Worm (Caenorhabditis elegans) whole organism, L3 larva: ENCODE results near the gene R07E5.15.

Experiments
- R02D3.7 ChIP-seq: fragments of 150-350 bp; optimal IDR thresholded peaks from 2 replicates; lab custom pipeline; 2014; ENCODE audit warnings: missing biosample characterization, missing genetic modification characterization
- ZK546.5 ChIP-seq: sonication (generic microtip); optimal IDR thresholded peaks from 2 replicates; lab custom pipeline; 2017; ENCODE audit warnings: missing biosample characterization, missing genetic modification characterization
- aly-2 ChIP-seq: fragments of 150-350 bp; optimal IDR thresholded peaks from 2 replicates; lab custom pipeline; 2014; ENCODE audit warnings: missing biosample characterization, missing genetic modification characterization
- ama-1 ChIP-seq: fragments of 150-350 bp; optimal IDR thresholded peaks from 2 replicates; lab custom pipeline; 2018
- ceh-16 ChIP-seq: sonication (generic microtip); optimal IDR thresholded peaks from 2 replicates; lab custom pipeline; 2017; ENCODE audit warnings: missing biosample characterization, missing genetic modification characterization
- ceh-28 ChIP-seq: fragments of 150-350 bp; optimal IDR thresholded peaks from 2 replicates; lab custom pipeline; 2014; ENCODE audit warnings: missing biosample characterization, missing genetic modification reagents, missing genetic modification characterization
- ceh-82 ChIP-seq: fragments of 150-350 bp; optimal IDR thresholded peaks from 2 replicates; lab custom pipeline; 2014; ENCODE audit warnings: missing biosample characterization, missing genetic modification characterization
- ceh-9 ChIP-seq: sonication (generic microtip); optimal IDR thresholded peaks from 2 replicates; lab custom pipeline; 2018; ENCODE audit warnings: missing biosample characterization, missing genetic modification characterization
- daf-12 ChIP-seq: fragments of 150-350 bp; optimal IDR thresholded peaks from 2 replicates; lab custom pipeline; 2014; ENCODE audit warnings: missing biosample characterization, missing genetic modification reagents, missing genetic modification characterization
- egl-27 ChIP-seq: sonication (generic microtip); optimal IDR thresholded peaks from 4 replicates; lab custom pipeline; 2017; ENCODE audit warnings: missing biosample characterization, missing genetic modification reagents, missing genetic modification characterization
- egl-5 ChIP-seq: fragments of 150-350 bp; optimal IDR thresholded peaks from 2 replicates; lab custom pipeline; 2017; ENCODE audit warnings: missing biosample characterization, missing genetic modification reagents, missing genetic modification characterization, inconsistent platforms
- elt-1 ChIP-seq: fragments of 150-350 bp; optimal IDR thresholded peaks from 2 replicates; lab custom pipeline; 2014; ENCODE audit warnings: missing biosample characterization, missing genetic modification characterization
- elt-2 ChIP-seq: sonication (generic microtip); optimal IDR thresholded peaks from 2 replicates; lab custom pipeline; 2016; ENCODE audit warnings: missing genetic modification reagents, mild to moderate bottlenecking, missing genetic modification characterization, missing compliant biosample characterization
- elt-3 ChIP-seq, 3 experiments: fragments of 150-350 bp in 1 of 3; sonication (generic microtip) in 2 of 3; optimal IDR thresholded peaks; 2 replicates in 2 of 3; 4 replicates in 1 of 3; lab custom pipeline; 2014 to 2017; ENCODE audit warnings: missing biosample characterization in 3 of 3, missing genetic modification characterization in 3 of 3
- eor-1 ChIP-seq, 2 experiments: fragments of 150-350 bp; optimal IDR thresholded peaks; 2 replicates each; lab custom pipeline; 2014 to 2018; ENCODE audit warnings: missing biosample characterization in 2 of 2, missing genetic modification characterization in 2 of 2
- fkh-10 ChIP-seq: sonication (generic microtip); optimal IDR thresholded peaks from 2 replicates; lab custom pipeline; 2017; ENCODE audit warnings: missing biosample characterization, missing genetic modification reagents, missing genetic modification characterization
- fkh-2 ChIP-seq: fragments of 150-350 bp; optimal IDR thresholded peaks from 2 replicates; lab custom pipeline; 2014; ENCODE audit warnings: missing biosample characterization, missing genetic modification reagents, missing genetic modification characterization
- fos-1 ChIP-seq: fragments of 150-350 bp; optimal IDR thresholded peaks from 2 replicates; lab custom pipeline; 2014; ENCODE audit warnings: missing biosample characterization, missing genetic modification characterization
- hmg-11 ChIP-seq: sonication (generic microtip); optimal IDR thresholded peaks from 2 replicates; lab custom pipeline; 2016; ENCODE audit warnings: missing genetic modification characterization, missing compliant biosample characterization
- jun-1 ChIP-seq: fragments of 150-350 bp; optimal IDR thresholded peaks from 2 replicates; lab custom pipeline; 2014; ENCODE audit warnings: missing biosample characterization, missing genetic modification reagents, missing genetic modification characterization
- lin-15B ChIP-seq: fragments of 150-350 bp; optimal IDR thresholded peaks from 2 replicates; lab custom pipeline; 2014; ENCODE audit warnings: missing biosample characterization, missing genetic modification characterization
- lin-39 ChIP-seq: fragments of 150-350 bp; optimal IDR thresholded peaks from 2 replicates; lab custom pipeline; 2018; ENCODE audit warnings: missing biosample characterization, missing genetic modification reagents, missing genetic modification characterization
- lsy-12 ChIP-seq: sonication (generic microtip); optimal IDR thresholded peaks from 2 replicates; lab custom pipeline; 2016; ENCODE audit warnings: mild to moderate bottlenecking, missing genetic modification characterization, missing compliant biosample characterization
- mdl-1 ChIP-seq: fragments of 150-350 bp; optimal IDR thresholded peaks from 2 replicates; lab custom pipeline; 2014; ENCODE audit warnings: missing biosample characterization, missing genetic modification characterization
- mml-1 ChIP-seq: fragments of 150-350 bp; sonication (generic microtip); optimal IDR thresholded peaks from 3 replicates; lab custom pipeline; 2014; ENCODE audit warnings: missing biosample characterization, missing genetic modification characterization
- nfya-1 ChIP-seq: sonication (generic microtip); optimal IDR thresholded peaks from 2 replicates; lab custom pipeline; 2017; ENCODE audit warnings: missing genetic modification characterization, mild to moderate bottlenecking, missing compliant biosample characterization, antibody characterized with exemption, moderate library complexity; ENCODE audit not compliant: insufficient read depth
- nhr-11 ChIP-seq: fragments of 150-350 bp; optimal IDR thresholded peaks from 2 replicates; lab custom pipeline; 2014; ENCODE audit warnings: missing biosample characterization, missing genetic modification characterization
- nhr-12 ChIP-seq: fragments of 150-350 bp; optimal IDR thresholded peaks from 2 replicates; lab custom pipeline; 2014; ENCODE audit warnings: missing biosample characterization, missing genetic modification characterization
- nhr-23 ChIP-seq: fragments of 150-350 bp; optimal IDR thresholded peaks from 2 replicates; lab custom pipeline; 2014; ENCODE audit warnings: missing biosample characterization, missing genetic modification reagents, missing genetic modification characterization
- nhr-237 ChIP-seq: fragments of 150-350 bp; optimal IDR thresholded peaks from 2 replicates; lab custom pipeline; 2014; ENCODE audit warnings: missing biosample characterization, missing genetic modification characterization
- nhr-25 ChIP-seq: sonication (generic microtip); optimal IDR thresholded peaks from 2 replicates; lab custom pipeline; 2017; ENCODE audit warnings: missing biosample characterization, missing genetic modification characterization
- nhr-28 ChIP-seq: fragments of 150-350 bp; optimal IDR thresholded peaks from 2 replicates; lab custom pipeline; 2014; ENCODE audit warnings: missing biosample characterization, missing genetic modification characterization
- nhr-43 ChIP-seq: sonication (generic microtip); optimal IDR thresholded peaks from 2 replicates; lab custom pipeline; 2016; ENCODE audit warnings: mild to moderate bottlenecking, missing genetic modification characterization, missing compliant biosample characterization; ENCODE audit not compliant: poor library complexity, severe bottlenecking
- nhr-67 ChIP-seq: fragments of 150-350 bp; optimal IDR thresholded peaks from 2 replicates; lab custom pipeline; 2014; ENCODE audit warnings: missing biosample characterization, missing genetic modification characterization
- nhr-77 ChIP-seq: fragments of 150-350 bp; optimal IDR thresholded peaks from 2 replicates; lab custom pipeline; 2014; ENCODE audit warnings: missing biosample characterization, missing genetic modification characterization
- pha-4 ChIP-seq: fragments of 150-350 bp; optimal IDR thresholded peaks from 2 replicates; lab custom pipeline; 2014; ENCODE audit warnings: missing biosample characterization, missing genetic modification reagents, missing genetic modification characterization
- pqm-1 ChIP-seq: fragments of 150-350 bp; optimal IDR thresholded peaks from 2 replicates; lab custom pipeline; 2017; ENCODE audit warnings: missing biosample characterization, missing genetic modification characterization, inconsistent platforms
- snpc-4 ChIP-seq: fragments of 150-350 bp; optimal IDR thresholded peaks from 2 replicates; lab custom pipeline; 2014; ENCODE audit warnings: missing biosample characterization, missing genetic modification characterization
- tbx-2 ChIP-seq: sonication (generic microtip); optimal IDR thresholded peaks from 2 replicates; lab custom pipeline; 2016; ENCODE audit warnings: mild to moderate bottlenecking, missing genetic modification characterization, missing compliant biosample characterization
- unc-39 ChIP-seq: sonication (generic microtip); optimal IDR thresholded peaks from 4 replicates; lab custom pipeline; 2017; ENCODE audit warnings: missing biosample characterization, missing genetic modification characterization
- zag-1 ChIP-seq: fragments of 150-350 bp; optimal IDR thresholded peaks from 2 replicates; lab custom pipeline; 2014; ENCODE audit warnings: missing biosample characterization, missing genetic modification characterization
- ztf-11 ChIP-seq: fragments of 150-350 bp; optimal IDR thresholded peaks from 2 replicates; lab custom pipeline; 2014; ENCODE audit warnings: missing biosample characterization, missing genetic modification characterization
- ztf-4 ChIP-seq: fragments of 150-350 bp; optimal IDR thresholded peaks from 2 replicates; lab custom pipeline; 2014; ENCODE audit warnings: missing biosample characterization, missing genetic modification characterization

R07E5.15 gene

DNA sequence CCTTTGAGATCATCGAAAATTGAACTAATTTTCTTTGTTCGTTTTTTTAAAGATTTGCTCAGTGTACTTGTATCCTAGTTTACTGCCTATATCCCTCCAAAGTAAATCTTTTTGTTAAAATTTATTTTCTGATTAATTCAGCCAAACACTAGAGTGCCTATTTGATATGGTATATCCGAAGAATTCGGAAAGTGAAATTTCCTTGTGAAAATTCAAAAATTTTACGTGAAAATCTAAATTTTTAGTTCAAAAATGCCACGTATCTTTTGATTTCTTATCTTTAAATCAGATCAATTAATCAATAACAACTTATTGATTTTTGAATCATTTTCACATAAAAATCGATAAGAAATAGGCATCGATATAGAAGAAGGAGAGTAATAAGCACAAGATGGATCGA lies 2.8 kb upstream of the R07E5.15 start, which contains the start of gene R07E5.6:
TSS of gene R07E5.6 (plus strand) at position 301 of the 400 bp plus-strand sequence.
- no peak for TF ChIP-seq unc-39 (tag; lab: Kevin White, UChicago)
- peak; percentile 41 for TF ChIP-seq ceh-28
- TF ChIP-seq elt-2 = no peak
- TF ChIP-seq, all 47 proteins: peak for 1

DNA sequence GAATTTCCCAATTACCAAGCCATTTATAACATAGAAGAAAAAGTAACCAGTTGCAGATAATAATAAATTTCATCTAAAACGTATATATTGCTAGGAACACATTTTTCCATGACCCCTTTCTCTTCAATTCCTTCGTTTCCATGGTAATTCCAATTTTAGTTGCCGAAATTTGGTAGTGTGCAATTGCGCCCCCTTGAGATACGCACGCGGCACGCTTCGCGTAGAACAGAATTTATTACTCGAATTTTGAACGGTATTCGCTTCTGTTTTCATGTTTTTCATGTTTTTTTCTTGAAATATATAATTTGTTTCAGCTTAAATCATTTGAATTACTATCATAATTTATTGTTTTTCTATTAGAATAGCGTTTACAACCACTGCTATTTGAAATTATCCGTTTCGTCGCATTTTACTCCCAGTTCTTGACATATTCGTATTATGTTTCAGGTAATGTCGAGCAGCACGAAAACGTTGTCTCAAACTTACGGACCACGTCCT lies 3.1 kb downstream of the R07E5.15 start, which contains the start of the genes R07E5.17 and snfc-5:
TSS of gene R07E5.17 (minus strand) at position 98 of the 498 bp plus-strand sequence.
TSS of gene snfc-5 (plus strand) at position 448 of the 498 bp plus-strand sequence.
- TF ChIP-seq jun-1 (tag; lab: Kevin White, UChicago) (no peak), hmg-11 (tag; lab: Kevin White, UChicago) (no peak), lsy-12 (tag; lab: Kevin White, UChicago) (no peak), elt-2 (peak; percentile 12), unc-39 (tag; lab: Kevin White, UChicago) (no peak), fkh-10 (GFP tag; lab: Kevin White, UChicago) (no peak), mml-1 (tag; lab: Kevin White, UChicago) (no peak), ceh-16 (tag; lab: Kevin White, UChicago) (no peak), ztf-11 (tag; lab: Kevin White, UChicago) (no peak), mdl-1 (no peak), aly-2 (tag; lab: Kevin White, UChicago) (no peak), nfya-1 (tag; lab: Kevin White, UChicago) (peak; percentile 60), ZK546.5 (no peak), lin-15B (tag; lab: Kevin White, UChicago) (peak; percentile 77), egl-27 (tag; lab: Kevin White, UChicago) (no peak), egl-5 (tag; lab: Kevin White, UChicago) (no peak), nhr-67 (tag; lab: Kevin White, UChicago) (no peak), elt-3 (tag; optimal IDR thresholded peaks at IDR 0.05; lab: Kevin White, UChicago) (no peak), R02D3.7 (tag; lab: Kevin White, UChicago) (no peak), nhr-77 (tag; lab: Kevin White, UChicago) (no peak), elt-1 (tag; lab: Kevin White, UChicago) (no peak), nhr-237 (tag; lab: Kevin White, UChicago) (no peak), nhr-28 (no peak), eor-1 (tag; optimal IDR thresholded peaks at IDR 0.05; lab: Kevin White, UChicago) (no peak), nhr-43 (no peak), ceh-82 (tag; lab: Kevin White, UChicago) (no peak), ztf-4 (tag; lab: Kevin White, UChicago) (no peak), daf-12 (no peak), nhr-23 (tag; lab: Kevin White, UChicago) (peak; percentile 31), zag-1 (tag; lab: Kevin White, UChicago) (no peak), nhr-12 (tag; lab: Kevin White, UChicago) (no peak), fkh-2 (tag; lab: Kevin White, UChicago) (no peak), fos-1 (no peak), pqm-1 (tag; lab: Kevin White, UChicago) (no peak), nhr-25 (tag; lab: Kevin White, UChicago) (peak; percentile 9), snpc-4 (tag; lab: Kevin White, UChicago) (peak; percentile 2), ceh-9 (no peak), ama-1 (lab: Kevin White, UChicago) (no peak), nhr-11 (tag; lab: Kevin White, UChicago) (no peak), lin-39 (peak; percentile 23), tbx-2 (tag; lab: Kevin White, UChicago) (no peak)

DNA sequence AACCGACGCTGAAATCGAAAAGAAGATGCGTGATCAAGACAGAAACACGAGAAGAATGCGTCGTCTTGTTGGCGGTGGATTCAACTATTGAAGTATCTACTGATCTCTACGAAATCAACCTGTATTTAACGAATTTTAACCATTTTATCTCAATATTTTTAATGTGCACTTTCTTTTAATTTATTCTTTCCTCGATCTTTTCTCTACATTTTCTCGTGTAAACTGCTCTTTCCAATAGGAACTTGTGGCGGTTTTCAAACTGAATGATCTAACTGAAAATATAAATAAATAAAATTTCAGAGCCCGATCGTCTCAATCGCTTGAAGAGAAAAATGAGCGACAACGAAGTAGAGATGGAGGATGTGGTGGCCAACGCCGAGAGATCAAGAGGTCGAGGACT lies 4.7 kb downstream of the R07E5.15 start, which contains the start of gene rnp-4:
TSS of gene rnp-4 (plus strand) at position 301 of the 400 bp plus-strand sequence.
- TF ChIP-seq fkh-10 (GFP tag; lab: Kevin White, UChicago) (no peak), ama-1 (lab: Kevin White, UChicago) (no peak), nhr-237 (tag; lab: Kevin White, UChicago) (no peak), pha-4 (tag; lab: Kevin White, UChicago) (no peak)
